Worm (Caenorhabditis elegans) whole organism, L2 larva: ENCODE results near the gene snx-6.

Source experiments
- blmp-1 ChIP-seq: sonication (generic microtip); optimal IDR thresholded peaks from 2 replicates; lab custom pipeline; 2017; ENCODE audit warnings: missing genetic modification characterization, mild to moderate bottlenecking, missing compliant biosample characterization, antibody characterized with exemption, moderate library complexity; ENCODE audit not compliant: insufficient read depth
- ceh-82 ChIP-seq: fragments of 150-350 bp; optimal IDR thresholded peaks from 2 replicates; lab custom pipeline; 2014; ENCODE audit warnings: missing biosample characterization, missing genetic modification characterization
- dmd-4 ChIP-seq: sonication (generic microtip); optimal IDR thresholded peaks from 2 replicates; lab custom pipeline; 2017; ENCODE audit warnings: missing biosample characterization, missing genetic modification characterization
- elt-1 ChIP-seq: fragments of 150-350 bp; optimal IDR thresholded peaks from 2 replicates; lab custom pipeline; 2014; ENCODE audit warnings: missing biosample characterization, missing genetic modification characterization
- fos-1 ChIP-seq: fragments of 150-350 bp; optimal IDR thresholded peaks from 2 replicates; lab custom pipeline; 2014; ENCODE audit warnings: missing biosample characterization, missing genetic modification characterization
- lin-39 ChIP-seq: fragments of 150-350 bp; optimal IDR thresholded peaks from 2 replicates; lab custom pipeline; 2014; ENCODE audit warnings: missing biosample characterization, missing genetic modification reagents, missing genetic modification characterization
- mab-5 ChIP-seq: fragments of 150-350 bp; optimal IDR thresholded peaks from 2 replicates; lab custom pipeline; 2014; ENCODE audit warnings: missing biosample characterization, missing genetic modification characterization
- mdl-1 ChIP-seq, 2 experiments: fragments of 150-350 bp in 1 of 2; sonication (generic microtip) in 1 of 2; optimal IDR thresholded peaks; 2 replicates each; lab custom pipeline; 2017; ENCODE audit warnings: missing biosample characterization in 2 of 2, missing genetic modification characterization in 2 of 2
- nhr-23 ChIP-seq: fragments of 150-350 bp; optimal IDR thresholded peaks from 2 replicates; lab custom pipeline; 2014; ENCODE audit warnings: missing biosample characterization, missing genetic modification reagents, missing genetic modification characterization
- nhr-77 ChIP-seq: fragments of 150-350 bp; optimal IDR thresholded peaks from 2 replicates; lab custom pipeline; 2014; ENCODE audit warnings: missing biosample characterization, missing genetic modification characterization
- skn-1 ChIP-seq: sonication (generic microtip); optimal IDR thresholded peaks from 2 replicates; lab custom pipeline; 2017; ENCODE audit warnings: missing biosample characterization, missing genetic modification characterization
- unc-62 ChIP-seq: fragments of 150-350 bp; optimal IDR thresholded peaks from 2 replicates; lab custom pipeline; 2014; ENCODE audit warnings: missing biosample characterization, missing genetic modification reagents, missing genetic modification characterization
- ztf-11 ChIP-seq: sonication (generic microtip); optimal IDR thresholded peaks from 2 replicates; lab custom pipeline; 2017; ENCODE audit warnings: missing biosample characterization, missing genetic modification characterization

DNA sequence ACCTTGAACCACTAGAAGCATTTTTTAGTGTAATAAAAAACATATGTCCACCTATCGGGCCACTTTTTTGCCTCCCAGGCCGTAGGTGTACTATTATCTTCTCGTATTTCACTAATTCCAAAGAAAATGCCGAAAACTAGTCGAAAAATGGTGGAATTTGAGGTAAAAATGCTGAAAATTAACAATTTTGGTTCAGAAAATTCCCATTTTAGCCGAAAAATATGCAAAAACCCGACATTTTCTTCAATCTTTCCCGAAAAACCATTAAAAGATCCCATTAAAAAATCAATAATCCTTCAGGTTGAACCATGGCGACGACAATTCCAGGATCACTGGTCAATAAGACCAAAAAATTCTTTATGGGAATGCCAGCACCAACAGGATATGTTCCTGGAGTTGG is 42.3 kb upstream of the snx-6 start, which contains the start of gene prp-6:
- no peak for TF ChIP-seq ceh-82 (tag; lab: Kevin White, UChicago)
- TF ChIP-seq dmd-4: no peak
- no peak for TF ChIP-seq unc-62 (GFP tag; lab: Kevin White, UChicago)
- TF ChIP-seq mab-5: no peak
- no peak for TF ChIP-seq nhr-77 (tag; lab: Kevin White, UChicago)
- TF ChIP-seq skn-1 (tag; lab: Kevin White, UChicago): no peak
- TF ChIP-seq nhr-23 (tag; lab: Kevin White, UChicago): no peak
- TF ChIP-seq mdl-1 (tag; optimal IDR thresholded peaks at IDR 0.05; lab: Kevin White, UChicago): no peak
- TF ChIP-seq lin-39: no peak
- no peak for TF ChIP-seq ztf-11 (tag; lab: Kevin White, UChicago)
- TF ChIP-seq blmp-1 (tag; lab: Kevin White, UChicago): no peak
- TF ChIP-seq fos-1 (tag; lab: Kevin White, UChicago): no peak
- TF ChIP-seq elt-1: no peak
